Worm (Caenorhabditis elegans): Measurements from ENCODE around the gene R11G10.3.
A peak's percentile ranks its signal among the peaks of the same experiment; 100 is the strongest.

Gene R11G10.3

ce11 chrV:13530698-13531097 lies 7.4 kb downstream of the R11G10.3 start, which contains the start of gene ttr-44:
ttr-44 (minus strand) TSS chrV:13530744.
- TF ChIP-seq lag-1 (GFP tag; IDR thresholded peaks at IDR 0.05): no peak
- TF ChIP-seq nhr-80 (tag; optimal IDR thresholded peaks at IDR 0.05): peak; percentile 67
- no peak for TF ChIP-seq hlh-12 (tag; optimal IDR thresholded peaks at IDR 0.05)
- no peak for TF ChIP-seq B0019.2 (GFP tag; conservative IDR thresholded peaks at IDR 0.05)

ce11 chrV:13532469-13532868 lies 9.2 kb downstream of the R11G10.3 start:
- TF ChIP-seq attf-6 (GFP tag; IDR thresholded peaks at IDR 0.05) (no peak), bed-2 (GFP tag; IDR thresholded peaks at IDR 0.05) (no peak), cebp-1 (GFP tag; IDR thresholded peaks at IDR 0.05) (no peak), cebp-1 (tag; optimal IDR thresholded peaks at IDR 0.05) (no peak), rec-8 (tag; optimal IDR thresholded peaks at IDR 0.05) (no peak), hrde-1 (tag; optimal IDR thresholded peaks at IDR 0.05; ENCODE audit: borderline replicate concordance) (no peak)

- TF ChIP-seq sea-2 (GFP tag; IDR thresholded peaks at IDR 0.05): no peak
- no peak for TF ChIP-seq lin-54 (GFP tag; optimal IDR thresholded peaks at IDR 0.05)
- no peak for TF ChIP-seq ceh-58 (GFP tag; IDR thresholded peaks at IDR 0.05)
- TF ChIP-seq unc-130 (GFP tag; optimal IDR thresholded peaks at IDR 0.05): no peak
These were observed 12.8 kb downstream of the R11G10.3 start, which contains the start of gene frpr-5 for ce11 chrV:13536058-13536579. frpr-5 (minus strand) TSS chrV:13536108.

- TF ChIP-seq ceh-27 (GFP tag; optimal IDR thresholded peaks at IDR 0.05) (peak; percentile 58), hmg-1.2 (GFP tag; IDR thresholded peaks at IDR 0.05) (0 out of 2 replicates have a peak, but pooled peaks have one; percentile 21), rec-8 (tag; optimal IDR thresholded peaks at IDR 0.05) (no peak), ceh-40 (GFP tag; IDR thresholded peaks at IDR 0.05) (no peak), let-526 (GFP tag; IDR thresholded peaks at IDR 0.05) (peak; percentile 63; the same call in 1 of the 2 replicates), B0035.1 (tag; optimal IDR thresholded peaks at IDR 0.05) (no peak), lin-40 (tag; optimal IDR thresholded peaks at IDR 0.05) (peak; percentile 4), K12H6.12 (tag; optimal IDR thresholded peaks at IDR 0.05) (peak; percentile 27), mcd-1 (GFP tag; IDR thresholded peaks at IDR 0.05) (peak; percentile 60), cebp-2 (GFP tag; IDR thresholded peaks at IDR 0.05) (no peak), nhr-80 (tag; optimal IDR thresholded peaks at IDR 0.05) (peak; percentile 26), unc-130 (GFP tag; optimal IDR thresholded peaks at IDR 0.05) (peak; percentile 28), ZK185.1 (tag; optimal IDR thresholded peaks at IDR 0.05; ENCODE audit: poor library complexity, severe bottlenecking) (peak; percentile 48), ztf-25 (GFP tag; IDR thresholded peaks at IDR 0.05) (0 out of 2 replicates have a peak, but pooled peaks have one; percentile 10), Y53F4B.3 (GFP tag; IDR thresholded peaks at IDR 0.05) (no peak), lin-35 (GFP tag; optimal IDR thresholded peaks at IDR 0.05) (peak in 1 of 3 experiments; percentile 20), snpc-4 (GFP tag; optimal IDR thresholded peaks at IDR 0.05) (no peak), snpc-4 (tag; optimal IDR thresholded peaks at IDR 0.05) (peak in 1 of 4 experiments; percentile 14), attf-5 (GFP tag; optimal IDR thresholded peaks at IDR 0.05) (peak; percentile 53), cebp-1 (GFP tag; IDR thresholded peaks at IDR 0.05) (peak; percentile 92), cebp-1 (tag; optimal IDR thresholded peaks at IDR 0.05) (peak; percentile 99), F52B5.7 (tag; optimal IDR thresholded peaks at IDR 0.05) (no peak), nhr-27 (tag; optimal IDR thresholded peaks at IDR 0.05) (no peak), D2030.7 (GFP tag; IDR thresholded peaks at IDR 0.05) (0 out of 2 replicates have a peak, but pooled peaks have one; percentile 26), attf-3 (GFP tag; conservative IDR thresholded peaks at IDR 0.05) (0 out of 2 replicates have a peak, but pooled peaks have one; percentile 29)
These were observed 28.3 kb downstream of the R11G10.3 start, which contains the start of the genes C56A3.4 and C56A3.5 for ce11 chrV:13551601-13552000. C56A3.4 (minus strand) TSS chrV:13551754. C56A3.5 (plus strand) TSS chrV:13551967.
